Worm (Caenorhabditis elegans) whole organism, midembryonic: ENCODE measurements around the gene ZK262.9.

ENCODE experiments used
- flt-1 ChIP-seq: fragments of 200-800 bp; sonication (Bioruptor generic); IDR thresholded peaks from 2 replicates; pipeline ENCODE4 v1.3.6; 2022; ENCODE audit warnings: missing genetic modification characterization, missing compliant biosample characterization
- tab-1 ChIP-seq: fragments of 200-800 bp; sonication (Bioruptor generic); IDR thresholded peaks from 2 replicates; pipeline ENCODE4 v1.3.6; 2022; ENCODE audit warnings: missing genetic modification characterization, missing compliant biosample characterization

DNA sequence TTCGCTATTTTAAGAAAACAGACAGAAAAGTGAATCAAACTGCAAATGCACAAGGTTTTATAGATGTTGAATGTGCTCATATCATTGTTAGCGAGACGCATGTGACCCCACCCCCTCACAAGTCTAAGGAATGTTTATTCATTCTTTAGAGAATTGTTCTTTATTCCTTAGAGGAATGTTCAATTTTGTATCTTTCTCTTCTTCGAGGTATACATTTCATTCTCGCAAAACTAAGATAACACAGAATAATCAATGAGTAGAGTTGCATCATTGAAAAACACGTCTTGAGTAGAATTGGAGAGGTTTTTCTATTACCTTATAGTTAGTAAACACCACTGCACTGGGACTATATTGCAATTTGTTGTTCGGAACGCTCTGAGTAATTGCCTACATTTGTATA lies 4.6 kb upstream of the ZK262.9 start, which contains the start of gene ZK262.20:
- TF ChIP-seq flt-1 (GFP tag; lab: Robert Waterston, UW): no peak
- TF ChIP-seq tab-1 (GFP tag; lab: Robert Waterston, UW): no peak
